Worm (Caenorhabditis elegans) whole organism, L4 larva: ENCODE results near the gene ifb-1.

Experiments used
- D1046.2 ChIP-seq: fragments of 200-800 bp; sonication (Bioruptor generic); IDR thresholded peaks from 2 replicates; pipeline ENCODE4 v1.3.6; 2022; ENCODE audit warnings: missing genetic modification characterization, missing compliant biosample characterization
- F26F4.8 ChIP-seq: fragments of 200-800 bp; sonication (Bioruptor generic); conservative IDR thresholded peaks from 2 replicates; pipeline ENCODE4 v1.3.6; 2022; ENCODE audit warnings: missing genetic modification characterization, missing compliant biosample characterization
- T26A8.4 ChIP-seq: fragments of 200-800 bp; sonication (Bioruptor generic); IDR thresholded peaks from 2 replicates; pipeline ENCODE4 v1.3.6; 2022; ENCODE audit warnings: missing genetic modification characterization, missing compliant biosample characterization
- ZK337.2 ChIP-seq: fragments of 200-800 bp; sonication (Bioruptor generic); IDR thresholded peaks from 2 replicates; pipeline ENCODE4 v1.3.6; 2022; ENCODE audit warnings: missing genetic modification reagents, missing genetic modification characterization, missing compliant biosample characterization
- arid-1 ChIP-seq: fragments of 200-800 bp; sonication (Bioruptor generic); conservative IDR thresholded peaks from 2 replicates; pipeline ENCODE4 v1.3.6; 2022; ENCODE audit warnings: missing genetic modification reagents, missing genetic modification characterization, missing compliant biosample characterization
- attf-4 ChIP-seq: sonication (generic microtip); optimal IDR thresholded peaks from 3 replicates; lab custom pipeline; 2017; ENCODE audit warnings: missing biosample characterization, missing genetic modification characterization
- ceh-20 ChIP-seq: fragments of 200-800 bp; sonication (Bioruptor generic); IDR thresholded peaks from 2 replicates; pipeline ENCODE4 v1.3.6; 2022; ENCODE audit warnings: missing genetic modification reagents, missing genetic modification characterization, missing compliant biosample characterization
- ceh-82 ChIP-seq: sonication (generic microtip); optimal IDR thresholded peaks from 2 replicates; lab custom pipeline; 2017; ENCODE audit warnings: missing biosample characterization, missing genetic modification characterization
- daf-16 ChIP-seq, 3 experiments: sonication (generic microtip); optimal IDR thresholded peaks; 2 replicates each; lab custom pipeline; 2016 to 2017; ENCODE audit warnings: missing genetic modification characterization in 3 of 3, missing genetic modification reagents in 3 of 3, mild to moderate bottlenecking in 2 of 3, missing compliant biosample characterization in 2 of 3, missing biosample characterization in 1 of 3, moderate library complexity in 1 of 3
- daf-19 ChIP-seq: fragments of 200-800 bp; sonication (Bioruptor generic); conservative IDR thresholded peaks from 2 replicates; pipeline ENCODE4 v1.3.6; 2022; ENCODE audit warnings: missing genetic modification characterization, missing compliant biosample characterization
- dmd-6 ChIP-seq: fragments of 200-800 bp; sonication (Bioruptor generic); IDR thresholded peaks from 2 replicates; pipeline ENCODE4 v1.3.6; 2022; ENCODE audit warnings: missing genetic modification reagents, missing genetic modification characterization, missing compliant biosample characterization
- dmd-8 ChIP-seq: fragments of 200-800 bp; sonication (Bioruptor generic); IDR thresholded peaks from 2 replicates; pipeline ENCODE4 v1.3.6; 2022; ENCODE audit warnings: missing genetic modification characterization, missing compliant biosample characterization
- duxl-1 ChIP-seq: sonication (generic microtip); optimal IDR thresholded peaks from 2 replicates; lab custom pipeline; 2016; ENCODE audit warnings: mild to moderate bottlenecking, missing genetic modification characterization, moderate library complexity, missing compliant biosample characterization; ENCODE audit not compliant: poor library complexity
- dve-1 ChIP-seq: sonication (generic microtip); optimal IDR thresholded peaks from 2 replicates; lab custom pipeline; 2017; ENCODE audit warnings: antibody characterized with exemption, mild to moderate bottlenecking, missing genetic modification characterization, missing compliant biosample characterization; ENCODE audit not compliant: insufficient read depth
- egl-43 ChIP-seq: fragments of 200-800 bp; sonication (Bioruptor generic); IDR thresholded peaks from 2 replicates; pipeline ENCODE4 v1.3.6; 2022; ENCODE audit warnings: missing genetic modification reagents, missing genetic modification characterization, missing compliant biosample characterization
- fkh-10 ChIP-seq: fragments of 150-350 bp; optimal IDR thresholded peaks from 2 replicates; lab custom pipeline; 2014; ENCODE audit warnings: missing biosample characterization, missing genetic modification reagents, missing genetic modification characterization
- fos-1 ChIP-seq: fragments of 150-350 bp; optimal IDR thresholded peaks from 2 replicates; lab custom pipeline; 2014; ENCODE audit warnings: missing biosample characterization, missing genetic modification characterization
- gei-8 ChIP-seq: fragments of 200-800 bp; sonication (Bioruptor generic); optimal IDR thresholded peaks from 2 replicates; lab custom pipeline; 2018; ENCODE audit warnings: mild to moderate bottlenecking, missing genetic modification characterization, missing compliant biosample characterization
- hif-1 ChIP-seq, 2 experiments: sonication (generic microtip); optimal IDR thresholded peaks; 2 replicates each; lab custom pipeline; 2016 to 2017; ENCODE audit warnings: missing compliant biosample characterization in 2 of 2, missing genetic modification characterization in 2 of 2, missing genetic modification reagents in 2 of 2, missing genotype in 2 of 2, mild to moderate bottlenecking in 1 of 2
- hlh-11 ChIP-seq: fragments of 200-800 bp; sonication (Bioruptor generic); optimal IDR thresholded peaks from 2 replicates; lab custom pipeline; 2018; ENCODE audit warnings: mild to moderate bottlenecking, missing genetic modification characterization, missing compliant biosample characterization
- hlh-30 ChIP-seq: sonication (generic microtip); optimal IDR thresholded peaks from 2 replicates; lab custom pipeline; 2017; ENCODE audit warnings: antibody characterized with exemption, mild to moderate bottlenecking, missing genetic modification characterization, missing compliant biosample characterization; ENCODE audit not compliant: insufficient read depth
- hmg-1.1 ChIP-seq: fragments of 200-800 bp; sonication (Bioruptor generic); IDR thresholded peaks from 2 replicates; pipeline ENCODE4 v1.3.6; 2022; ENCODE audit warnings: missing genetic modification reagents, missing genetic modification characterization, missing compliant biosample characterization
- lim-7 ChIP-seq: fragments of 200-800 bp; sonication (Bioruptor generic); IDR thresholded peaks from 2 replicates; pipeline ENCODE4 v1.3.6; 2022; ENCODE audit warnings: missing genetic modification characterization, missing compliant biosample characterization
- lin-1 ChIP-seq: fragments of 200-800 bp; sonication (Bioruptor generic); IDR thresholded peaks from 2 replicates; pipeline ENCODE4 v1.3.6; 2022; ENCODE audit warnings: missing genetic modification reagents, missing genetic modification characterization, missing compliant biosample characterization
- lin-13 ChIP-seq: fragments of 150-350 bp; optimal IDR thresholded peaks from 2 replicates; lab custom pipeline; 2014; ENCODE audit warnings: missing biosample characterization, missing genetic modification reagents, missing genetic modification characterization
- lin-15B ChIP-seq: fragments of 150-350 bp; sonication (generic microtip); optimal IDR thresholded peaks from 3 replicates; lab custom pipeline; 2014; ENCODE audit warnings: missing biosample characterization, missing genetic modification characterization
- lin-29 ChIP-seq: fragments of 200-800 bp; sonication (Bioruptor generic); IDR thresholded peaks from 2 replicates; pipeline ENCODE4 v1.3.6; 2022; ENCODE audit warnings: missing genetic modification reagents, missing genetic modification characterization, missing compliant biosample characterization
- lsy-2 ChIP-seq, 2 experiments: fragments of 150-350 bp in 1 of 2; sonication (generic microtip) in 1 of 2; optimal IDR thresholded peaks; 2 replicates each; lab custom pipeline; 2014 to 2017; ENCODE audit warnings: missing biosample characterization in 2 of 2, missing genetic modification characterization in 2 of 2
- madf-5 ChIP-seq, 2 experiments: fragments of 200-800 bp; sonication (Bioruptor generic); IDR thresholded peaks; 2 replicates each; pipeline ENCODE4 v1.3.6; 2022; ENCODE audit warnings: missing compliant biosample characterization in 2 of 2, missing genetic modification characterization in 2 of 2
- mdt-29 ChIP-seq: fragments of 200-800 bp; sonication (Bioruptor generic); IDR thresholded peaks from 2 replicates; pipeline ENCODE4 v1.3.6; 2022; ENCODE audit warnings: missing genetic modification reagents, missing genetic modification characterization, missing compliant biosample characterization
- mxl-2 ChIP-seq: fragments of 200-800 bp; sonication (Bioruptor generic); conservative IDR thresholded peaks from 2 replicates; pipeline ENCODE4 v1.3.6; 2022; ENCODE audit warnings: missing genetic modification reagents, missing genetic modification characterization, missing compliant biosample characterization
- nhr-10 ChIP-seq: fragments of 150-350 bp; optimal IDR thresholded peaks from 2 replicates; lab custom pipeline; 2014; ENCODE audit warnings: missing biosample characterization, missing genetic modification characterization
- nhr-102 ChIP-seq: sonication (generic microtip); optimal IDR thresholded peaks from 2 replicates; lab custom pipeline; 2016; ENCODE audit warnings: mild to moderate bottlenecking, missing genetic modification characterization, moderate library complexity, missing compliant biosample characterization
- nhr-111 ChIP-seq: fragments of 200-800 bp; sonication (Bioruptor generic); optimal IDR thresholded peaks from 2 replicates; lab custom pipeline; 2018; ENCODE audit warnings: mild to moderate bottlenecking, missing genetic modification characterization, missing compliant biosample characterization
- nhr-25 ChIP-seq: sonication (generic microtip); optimal IDR thresholded peaks from 2 replicates; lab custom pipeline; 2017; ENCODE audit warnings: missing genetic modification characterization, mild to moderate bottlenecking, missing compliant biosample characterization, antibody characterized with exemption, moderate library complexity, borderline replicate concordance; ENCODE audit not compliant: insufficient read depth
- nhr-28 ChIP-seq: fragments of 150-350 bp; optimal IDR thresholded peaks from 2 replicates; lab custom pipeline; 2014; ENCODE audit warnings: missing biosample characterization, missing genetic modification characterization
- nhr-41 ChIP-seq: fragments of 200-800 bp; sonication (Bioruptor generic); IDR thresholded peaks from 2 replicates; pipeline ENCODE4 v1.3.6; 2022; ENCODE audit warnings: missing genetic modification reagents, missing genetic modification characterization, missing compliant biosample characterization
- nhr-42 ChIP-seq: fragments of 200-800 bp; sonication (Bioruptor generic); IDR thresholded peaks from 2 replicates; pipeline ENCODE4 v1.3.6; 2022; ENCODE audit warnings: missing genetic modification characterization, missing compliant biosample characterization
- nhr-48 ChIP-seq: sonication (generic microtip); optimal IDR thresholded peaks from 2 replicates; lab custom pipeline; 2016; ENCODE audit warnings: mild to moderate bottlenecking, missing genetic modification characterization, missing compliant biosample characterization
- nhr-77 ChIP-seq: fragments of 150-350 bp; optimal IDR thresholded peaks from 2 replicates; lab custom pipeline; 2014; ENCODE audit warnings: missing biosample characterization, missing genetic modification characterization
- php-3 ChIP-seq: fragments of 200-800 bp; sonication (Bioruptor generic); IDR thresholded peaks from 2 replicates; pipeline ENCODE4 v1.3.6; 2022; ENCODE audit warnings: missing genetic modification reagents, missing genetic modification characterization, missing compliant biosample characterization
- pqm-1 ChIP-seq: sonication (generic microtip); optimal IDR thresholded peaks from 2 replicates; lab custom pipeline; 2017; ENCODE audit warnings: missing biosample characterization, missing genetic modification characterization
- rbr-2 ChIP-seq: sonication (generic microtip); optimal IDR thresholded peaks from 2 replicates; lab custom pipeline; 2016; ENCODE audit warnings: missing genotype, missing genetic modification characterization, missing compliant biosample characterization
- sdz-12 ChIP-seq: fragments of 200-800 bp; sonication (Bioruptor generic); optimal IDR thresholded peaks from 2 replicates; lab custom pipeline; 2018; ENCODE audit warnings: mild to moderate bottlenecking, missing genetic modification characterization, missing compliant biosample characterization
- snpc-1.2 ChIP-seq: fragments of 200-800 bp; sonication (Bioruptor generic); IDR thresholded peaks from 2 replicates; pipeline ENCODE4 v1.3.6; 2022; ENCODE audit warnings: missing genetic modification reagents, missing genetic modification characterization, missing compliant biosample characterization
- spr-1 ChIP-seq: sonication (generic microtip); optimal IDR thresholded peaks from 2 replicates; lab custom pipeline; 2016; ENCODE audit warnings: mild to moderate bottlenecking, missing genetic modification characterization, missing compliant biosample characterization
- tag-97 ChIP-seq: fragments of 200-800 bp; sonication (Bioruptor generic); IDR thresholded peaks from 2 replicates; pipeline ENCODE4 v1.3.6; 2022; ENCODE audit warnings: missing genetic modification characterization, missing compliant biosample characterization
- unc-130 ChIP-seq: sonication (generic microtip); optimal IDR thresholded peaks from 2 replicates; lab custom pipeline; 2016; ENCODE audit warnings: missing genetic modification reagents, missing genetic modification characterization, missing compliant biosample characterization
- unc-62 ChIP-seq, 3 experiments: fragments of 150-350 bp in 1 of 3; sonication (generic microtip); optimal IDR thresholded peaks in 2 of 3; peaks in 1 of 3; 1 replicate in 1 of 3; 2 replicates in 2 of 3; lab custom pipeline; 2014 to 2017; ENCODE audit warnings: missing biosample characterization in 3 of 3, missing genetic modification characterization in 3 of 3, missing genetic modification reagents in 3 of 3, missing genotype in 1 of 3
- vab-7 ChIP-seq: fragments of 200-800 bp; sonication (Bioruptor generic); IDR thresholded peaks from 2 replicates; pipeline ENCODE4 v1.3.6; 2022; ENCODE audit warnings: missing genetic modification reagents, missing genetic modification characterization, missing compliant biosample characterization

ifb-1 gene

DNA sequence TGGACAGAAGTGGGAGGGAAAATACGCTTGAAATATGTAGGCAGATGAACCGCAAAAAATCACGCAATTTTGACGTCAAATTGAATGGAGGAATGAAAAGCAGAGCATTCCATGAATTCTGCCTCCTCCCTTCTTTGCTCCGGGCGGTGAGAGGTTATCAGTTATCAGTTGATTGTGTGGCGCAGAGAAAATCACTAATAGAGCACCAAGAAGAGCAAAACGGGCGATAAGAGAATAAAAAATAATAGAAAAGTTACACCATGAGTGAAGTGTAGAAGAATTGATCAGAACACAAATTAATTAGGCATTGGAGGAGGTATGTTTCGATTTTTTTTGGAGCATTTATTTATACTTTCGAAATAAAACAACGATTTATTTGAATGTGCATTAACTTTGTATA is 41.1 kb downstream of the ifb-1 start:
- TF ChIP-seq lin-13 (GFP tag; lab: Kevin White, UChicago) (no peak), fkh-10 (no peak), ceh-20 (GFP tag; lab: Robert Waterston, UW) (no peak), nhr-102 (tag; lab: Kevin White, UChicago) (no peak), daf-19 (GFP tag; lab: Robert Waterston, UW) (no peak), snpc-1.2 (GFP tag; lab: Robert Waterston, UW) (no peak), arid-1 (GFP tag; lab: Robert Waterston, UW) (no peak), nhr-41 (GFP tag; lab: Robert Waterston, UW) (peak; percentile 60; the same call in 1 of the 2 replicates), hif-1 (tag; optimal IDR thresholded peaks at IDR 0.05; lab: Kevin White, UChicago) (no peak), ceh-82 (tag; lab: Kevin White, UChicago) (no peak), hmg-1.1 (GFP tag; lab: Robert Waterston, UW) (no peak), pqm-1 (tag; lab: Kevin White, UChicago) (peak; percentile 92), php-3 (no peak), nhr-25 (tag; lab: Kevin White, UChicago) (no peak), dmd-8 (GFP tag; lab: Robert Waterston, UW) (no peak), spr-1 (no peak), rbr-2 (no peak), attf-4 (tag; lab: Kevin White, UChicago) (no peak), nhr-42 (GFP tag; lab: Robert Waterston, UW) (no peak), nhr-111 (GFP tag; lab: Kevin White, UChicago) (no peak), mdt-29 (GFP tag; lab: Robert Waterston, UW) (no peak), hlh-11 (tag; lab: Kevin White, UChicago) (peak; percentile 64), lin-15B (tag; lab: Kevin White, UChicago) (no peak), nhr-28 (tag; lab: Kevin White, UChicago) (peak; percentile 90), unc-130 (GFP tag; lab: Kevin White, UChicago) (no peak), nhr-10 (tag; lab: Kevin White, UChicago) (no peak), tag-97 (GFP tag; lab: Robert Waterston, UW) (no peak), daf-16 (GFP tag; optimal IDR thresholded peaks at IDR 0.05; lab: Kevin White, UChicago) (no peak), daf-16 (tag; optimal IDR thresholded peaks at IDR 0.05; lab: Kevin White, UChicago) (peak; percentile 38), ZK337.2 (no peak), gei-8 (no peak), nhr-48 (no peak), dve-1 (peak; percentile 28), duxl-1 (tag; lab: Kevin White, UChicago) (no peak), egl-43 (GFP tag; lab: Robert Waterston, UW) (no peak), lim-7 (no peak), F26F4.8 (GFP tag; lab: Robert Waterston, UW) (no peak), vab-7 (GFP tag; lab: Robert Waterston, UW) (no peak), mxl-2 (GFP tag; lab: Robert Waterston, UW) (no peak), unc-62 (GFP tag; optimal IDR thresholded peaks at IDR 0.05 in 1 of 2; lab: Kevin White, UChicago) (no peak), unc-62 (tag; optimal IDR thresholded peaks at IDR 0.05; lab: Kevin White, UChicago) (no peak), fos-1 (tag; lab: Kevin White, UChicago) (no peak), lin-1 (GFP tag; lab: Robert Waterston, UW) (0 out of 2 replicates have a peak, but pooled peaks have one; percentile 26), T26A8.4 (GFP tag; lab: Robert Waterston, UW) (no peak), lin-29 (GFP tag; lab: Robert Waterston, UW) (no peak), dmd-6 (GFP tag; lab: Robert Waterston, UW) (peak; percentile 89), madf-5 (GFP tag; IDR thresholded peaks at IDR 0.05; lab: Robert Waterston, UW) (no peak), hlh-30 (no peak), sdz-12 (no peak), nhr-77 (tag; lab: Kevin White, UChicago) (peak; percentile 52), D1046.2 (GFP tag; lab: Robert Waterston, UW) (no peak), lsy-2 (tag; optimal IDR thresholded peaks at IDR 0.05; lab: Kevin White, UChicago) (no peak)
